Worm (Caenorhabditis elegans) whole organism, L3 larva: ENCODE results near the gene C05D12.2.

Source experiments
- R02D3.7 ChIP-seq: fragments of 150-350 bp; optimal IDR thresholded peaks from 2 replicates; lab custom pipeline; 2014; ENCODE audit warnings: missing biosample characterization, missing genetic modification characterization
- ZK546.5 ChIP-seq: sonication (generic microtip); optimal IDR thresholded peaks from 2 replicates; lab custom pipeline; 2017; ENCODE audit warnings: missing biosample characterization, missing genetic modification characterization
- aly-2 ChIP-seq: fragments of 150-350 bp; optimal IDR thresholded peaks from 2 replicates; lab custom pipeline; 2014; ENCODE audit warnings: missing biosample characterization, missing genetic modification characterization
- ama-1 ChIP-seq: fragments of 150-350 bp; optimal IDR thresholded peaks from 2 replicates; lab custom pipeline; 2018
- ceh-16 ChIP-seq: sonication (generic microtip); optimal IDR thresholded peaks from 2 replicates; lab custom pipeline; 2017; ENCODE audit warnings: missing biosample characterization, missing genetic modification characterization
- ceh-28 ChIP-seq: fragments of 150-350 bp; optimal IDR thresholded peaks from 2 replicates; lab custom pipeline; 2014; ENCODE audit warnings: missing biosample characterization, missing genetic modification reagents, missing genetic modification characterization
- ceh-82 ChIP-seq: fragments of 150-350 bp; optimal IDR thresholded peaks from 2 replicates; lab custom pipeline; 2014; ENCODE audit warnings: missing biosample characterization, missing genetic modification characterization
- ceh-9 ChIP-seq: sonication (generic microtip); optimal IDR thresholded peaks from 2 replicates; lab custom pipeline; 2018; ENCODE audit warnings: missing biosample characterization, missing genetic modification characterization
- daf-12 ChIP-seq: fragments of 150-350 bp; optimal IDR thresholded peaks from 2 replicates; lab custom pipeline; 2014; ENCODE audit warnings: missing biosample characterization, missing genetic modification reagents, missing genetic modification characterization
- egl-27 ChIP-seq: sonication (generic microtip); optimal IDR thresholded peaks from 4 replicates; lab custom pipeline; 2017; ENCODE audit warnings: missing biosample characterization, missing genetic modification reagents, missing genetic modification characterization
- egl-5 ChIP-seq: fragments of 150-350 bp; optimal IDR thresholded peaks from 2 replicates; lab custom pipeline; 2017; ENCODE audit warnings: missing biosample characterization, missing genetic modification reagents, missing genetic modification characterization, inconsistent platforms
- elt-1 ChIP-seq: fragments of 150-350 bp; optimal IDR thresholded peaks from 2 replicates; lab custom pipeline; 2014; ENCODE audit warnings: missing biosample characterization, missing genetic modification characterization
- elt-2 ChIP-seq: sonication (generic microtip); optimal IDR thresholded peaks from 2 replicates; lab custom pipeline; 2016; ENCODE audit warnings: missing genetic modification reagents, mild to moderate bottlenecking, missing genetic modification characterization, missing compliant biosample characterization
- elt-3 ChIP-seq, 3 experiments: fragments of 150-350 bp in 1 of 3; sonication (generic microtip) in 2 of 3; optimal IDR thresholded peaks; 2 replicates in 2 of 3; 4 replicates in 1 of 3; lab custom pipeline; 2014 to 2017; ENCODE audit warnings: missing biosample characterization in 3 of 3, missing genetic modification characterization in 3 of 3
- eor-1 ChIP-seq, 2 experiments: fragments of 150-350 bp; optimal IDR thresholded peaks; 2 replicates each; lab custom pipeline; 2014 to 2018; ENCODE audit warnings: missing biosample characterization in 2 of 2, missing genetic modification characterization in 2 of 2
- fkh-10 ChIP-seq: sonication (generic microtip); optimal IDR thresholded peaks from 2 replicates; lab custom pipeline; 2017; ENCODE audit warnings: missing biosample characterization, missing genetic modification reagents, missing genetic modification characterization
- fkh-2 ChIP-seq: fragments of 150-350 bp; optimal IDR thresholded peaks from 2 replicates; lab custom pipeline; 2014; ENCODE audit warnings: missing biosample characterization, missing genetic modification reagents, missing genetic modification characterization
- fos-1 ChIP-seq: fragments of 150-350 bp; optimal IDR thresholded peaks from 2 replicates; lab custom pipeline; 2014; ENCODE audit warnings: missing biosample characterization, missing genetic modification characterization
- hmg-11 ChIP-seq: sonication (generic microtip); optimal IDR thresholded peaks from 2 replicates; lab custom pipeline; 2016; ENCODE audit warnings: missing genetic modification characterization, missing compliant biosample characterization
- jun-1 ChIP-seq: fragments of 150-350 bp; optimal IDR thresholded peaks from 2 replicates; lab custom pipeline; 2014; ENCODE audit warnings: missing biosample characterization, missing genetic modification reagents, missing genetic modification characterization
- lin-15B ChIP-seq: fragments of 150-350 bp; optimal IDR thresholded peaks from 2 replicates; lab custom pipeline; 2014; ENCODE audit warnings: missing biosample characterization, missing genetic modification characterization
- lin-39 ChIP-seq: fragments of 150-350 bp; optimal IDR thresholded peaks from 2 replicates; lab custom pipeline; 2018; ENCODE audit warnings: missing biosample characterization, missing genetic modification reagents, missing genetic modification characterization
- lsy-12 ChIP-seq: sonication (generic microtip); optimal IDR thresholded peaks from 2 replicates; lab custom pipeline; 2016; ENCODE audit warnings: mild to moderate bottlenecking, missing genetic modification characterization, missing compliant biosample characterization
- mdl-1 ChIP-seq: fragments of 150-350 bp; optimal IDR thresholded peaks from 2 replicates; lab custom pipeline; 2014; ENCODE audit warnings: missing biosample characterization, missing genetic modification characterization
- mml-1 ChIP-seq: fragments of 150-350 bp; sonication (generic microtip); optimal IDR thresholded peaks from 3 replicates; lab custom pipeline; 2014; ENCODE audit warnings: missing biosample characterization, missing genetic modification characterization
- nfya-1 ChIP-seq: sonication (generic microtip); optimal IDR thresholded peaks from 2 replicates; lab custom pipeline; 2017; ENCODE audit warnings: missing genetic modification characterization, mild to moderate bottlenecking, missing compliant biosample characterization, antibody characterized with exemption, moderate library complexity; ENCODE audit not compliant: insufficient read depth
- nhr-11 ChIP-seq: fragments of 150-350 bp; optimal IDR thresholded peaks from 2 replicates; lab custom pipeline; 2014; ENCODE audit warnings: missing biosample characterization, missing genetic modification characterization
- nhr-12 ChIP-seq: fragments of 150-350 bp; optimal IDR thresholded peaks from 2 replicates; lab custom pipeline; 2014; ENCODE audit warnings: missing biosample characterization, missing genetic modification characterization
- nhr-23 ChIP-seq: fragments of 150-350 bp; optimal IDR thresholded peaks from 2 replicates; lab custom pipeline; 2014; ENCODE audit warnings: missing biosample characterization, missing genetic modification reagents, missing genetic modification characterization
- nhr-237 ChIP-seq: fragments of 150-350 bp; optimal IDR thresholded peaks from 2 replicates; lab custom pipeline; 2014; ENCODE audit warnings: missing biosample characterization, missing genetic modification characterization
- nhr-25 ChIP-seq: sonication (generic microtip); optimal IDR thresholded peaks from 2 replicates; lab custom pipeline; 2017; ENCODE audit warnings: missing biosample characterization, missing genetic modification characterization
- nhr-28 ChIP-seq: fragments of 150-350 bp; optimal IDR thresholded peaks from 2 replicates; lab custom pipeline; 2014; ENCODE audit warnings: missing biosample characterization, missing genetic modification characterization
- nhr-43 ChIP-seq: sonication (generic microtip); optimal IDR thresholded peaks from 2 replicates; lab custom pipeline; 2016; ENCODE audit warnings: mild to moderate bottlenecking, missing genetic modification characterization, missing compliant biosample characterization; ENCODE audit not compliant: poor library complexity, severe bottlenecking
- nhr-67 ChIP-seq: fragments of 150-350 bp; optimal IDR thresholded peaks from 2 replicates; lab custom pipeline; 2014; ENCODE audit warnings: missing biosample characterization, missing genetic modification characterization
- nhr-76 ChIP-seq: fragments of 150-350 bp; sonication (generic microtip); optimal IDR thresholded peaks from 5 replicates; lab custom pipeline; 2014; ENCODE audit warnings: missing biosample characterization, missing genetic modification characterization
- nhr-77 ChIP-seq: fragments of 150-350 bp; optimal IDR thresholded peaks from 2 replicates; lab custom pipeline; 2014; ENCODE audit warnings: missing biosample characterization, missing genetic modification characterization
- pha-4 ChIP-seq: fragments of 150-350 bp; optimal IDR thresholded peaks from 2 replicates; lab custom pipeline; 2014; ENCODE audit warnings: missing biosample characterization, missing genetic modification reagents, missing genetic modification characterization
- pqm-1 ChIP-seq: fragments of 150-350 bp; optimal IDR thresholded peaks from 2 replicates; lab custom pipeline; 2017; ENCODE audit warnings: missing biosample characterization, missing genetic modification characterization, inconsistent platforms
- sea-2 ChIP-seq: fragments of 150-350 bp; sonication (generic microtip); optimal IDR thresholded peaks from 4 replicates; lab custom pipeline; 2014; ENCODE audit warnings: missing biosample characterization, missing genetic modification reagents, missing genetic modification characterization
- skn-1 ChIP-seq: fragments of 150-350 bp; optimal IDR thresholded peaks from 2 replicates; lab custom pipeline; 2014; ENCODE audit warnings: missing biosample characterization, missing genetic modification characterization
- snpc-4 ChIP-seq: fragments of 150-350 bp; optimal IDR thresholded peaks from 2 replicates; lab custom pipeline; 2014; ENCODE audit warnings: missing biosample characterization, missing genetic modification characterization
- tbx-2 ChIP-seq: sonication (generic microtip); optimal IDR thresholded peaks from 2 replicates; lab custom pipeline; 2016; ENCODE audit warnings: mild to moderate bottlenecking, missing genetic modification characterization, missing compliant biosample characterization
- unc-39 ChIP-seq: sonication (generic microtip); optimal IDR thresholded peaks from 4 replicates; lab custom pipeline; 2017; ENCODE audit warnings: missing biosample characterization, missing genetic modification characterization
- unc-62 ChIP-seq: fragments of 150-350 bp; sonication (generic microtip); optimal IDR thresholded peaks from 4 replicates; lab custom pipeline; 2014; ENCODE audit warnings: missing biosample characterization, missing genetic modification reagents, missing genetic modification characterization
- zag-1 ChIP-seq: fragments of 150-350 bp; optimal IDR thresholded peaks from 2 replicates; lab custom pipeline; 2014; ENCODE audit warnings: missing biosample characterization, missing genetic modification characterization
- ztf-11 ChIP-seq: fragments of 150-350 bp; optimal IDR thresholded peaks from 2 replicates; lab custom pipeline; 2014; ENCODE audit warnings: missing biosample characterization, missing genetic modification characterization
- ztf-4 ChIP-seq: fragments of 150-350 bp; optimal IDR thresholded peaks from 2 replicates; lab custom pipeline; 2014; ENCODE audit warnings: missing biosample characterization, missing genetic modification characterization

C05D12.2 gene

ce11 chrII:11452498-11453005 lies 34.5 kb downstream of the C05D12.2 start, which contains the start of gene rsp-2:
TSS of gene rsp-2 (minus strand) at chrII:11452955.
- TF ChIP-seq R02D3.7 (tag; lab: Kevin White, UChicago) (no peak), nhr-23 (tag; lab: Kevin White, UChicago) (no peak), lsy-12 (tag; lab: Kevin White, UChicago) (no peak), hmg-11 (no peak)

- TF ChIP-seq daf-12 (tag; lab: Kevin White, UChicago) (no peak), fkh-10 (no peak), nhr-77 (tag; lab: Kevin White, UChicago) (no peak), hmg-11 (peak; percentile 80), nhr-11 (peak; percentile 70), nfya-1 (tag; lab: Kevin White, UChicago) (peak; percentile 88), R02D3.7 (tag; lab: Kevin White, UChicago) (peak; percentile 85), nhr-76 (tag; lab: Kevin White, UChicago) (no peak), elt-1 (tag; lab: Kevin White, UChicago) (peak; percentile 26), nhr-237 (tag; lab: Kevin White, UChicago) (no peak), nhr-23 (tag; lab: Kevin White, UChicago) (peak; percentile 96), jun-1 (tag; lab: Kevin White, UChicago) (peak; percentile 82), nhr-67 (tag; lab: Kevin White, UChicago) (no peak), pha-4 (tag; lab: Kevin White, UChicago) (peak; percentile 95), lin-39 (peak; percentile 95), unc-62 (GFP tag; lab: Kevin White, UChicago) (no peak), mml-1 (no peak), unc-39 (no peak), nhr-28 (tag; lab: Kevin White, UChicago) (no peak), egl-27 (tag; lab: Kevin White, UChicago) (no peak), ZK546.5 (tag; lab: Kevin White, UChicago) (no peak), skn-1 (tag; lab: Kevin White, UChicago) (peak; percentile 45), pqm-1 (tag; lab: Kevin White, UChicago) (peak; percentile 84), snpc-4 (tag; lab: Kevin White, UChicago) (peak; percentile 90), lin-15B (peak; percentile 90), ceh-9 (tag; lab: Kevin White, UChicago) (no peak), tbx-2 (tag; lab: Kevin White, UChicago) (peak; percentile 74), lsy-12 (tag; lab: Kevin White, UChicago) (peak; percentile 89), sea-2 (GFP tag; lab: Kevin White, UChicago) (peak; percentile 68), egl-5 (tag; lab: Kevin White, UChicago) (peak; percentile 85), nhr-43 (tag; lab: Kevin White, UChicago) (peak; percentile 87), elt-2 (tag; lab: Kevin White, UChicago) (peak; percentile 90), zag-1 (tag; lab: Kevin White, UChicago) (peak; percentile 7), ztf-4 (tag; lab: Kevin White, UChicago) (peak; percentile 50), ceh-28 (tag; lab: Kevin White, UChicago) (peak; percentile 87), fos-1 (tag; lab: Kevin White, UChicago) (no peak), mdl-1 (tag; lab: Kevin White, UChicago) (no peak), eor-1 (tag; optimal IDR thresholded peaks at IDR 0.05; lab: Kevin White, UChicago) (no peak), elt-3 (tag; optimal IDR thresholded peaks at IDR 0.05; lab: Kevin White, UChicago) (no peak), nhr-12 (no peak), ceh-16 (tag; lab: Kevin White, UChicago) (no peak), ama-1 (no peak), fkh-2 (no peak), aly-2 (tag; lab: Kevin White, UChicago) (no peak), ceh-82 (tag; lab: Kevin White, UChicago) (peak; percentile 28), ztf-11 (no peak), nhr-25 (tag; lab: Kevin White, UChicago) (peak; percentile 87)
- TF ChIP-seq, all 47 proteins: peak for 24
These were observed 34.9 kb downstream of the C05D12.2 start, which contains the start of gene rsp-1 for ce11 chrII:11453025-11453424. TSS of gene rsp-1 (plus strand) at chrII:11453362.
